Fruit fly (Drosophila melanogaster) whole organism, embryonic: ENCODE measurements around the gene gpp.

Source experiments
- Adf1 ChIP-seq: fragments of 200-800 bp; sonication (Bioruptor generic); IDR thresholded peaks from 2 replicates; pipeline ENCODE4 v1.3.6; 2022; ENCODE audit warnings: missing biosample characterization, missing genetic modification characterization
- Atf6 ChIP-seq: fragments of 200-800 bp; sonication (Bioruptor generic); IDR thresholded peaks from 2 replicates; pipeline ENCODE4 v1.3.6; 2022; ENCODE audit warnings: missing biosample characterization, missing genetic modification characterization
- CG10321 ChIP-seq: fragments of 200-800 bp; sonication (Bioruptor generic); IDR thresholded peaks from 2 replicates; pipeline ENCODE4 v1.3.6; 2022; ENCODE audit warnings: missing biosample characterization, missing genetic modification characterization
- CG10431 ChIP-seq: fragments of 200-800 bp; sonication (Bioruptor generic); optimal IDR thresholded peaks from 3 replicates; lab custom pipeline; 2018; ENCODE audit warnings: missing biosample characterization, mild to moderate bottlenecking, missing genetic modification characterization
- CG10565 ChIP-seq: fragments of 200-800 bp; sonication (Bioruptor generic); optimal IDR thresholded peaks from 3 replicates; lab custom pipeline; 2016; ENCODE audit warnings: missing biosample characterization, mild to moderate bottlenecking, missing genetic modification characterization
- CG12942 ChIP-seq: fragments of 200-800 bp; sonication (Bioruptor generic); optimal IDR thresholded peaks from 3 replicates; lab custom pipeline; 2016; ENCODE audit warnings: missing biosample characterization, missing genetic modification characterization
- CG13287 ChIP-seq: fragments of 200-800 bp; sonication (Bioruptor generic); IDR thresholded peaks from 2 replicates; pipeline ENCODE4 v1.3.6; 2022; ENCODE audit warnings: missing biosample characterization, missing genetic modification characterization; ENCODE audit not compliant: partially characterized antibody
- CG13624 ChIP-seq: fragments of 200-800 bp; sonication (Bioruptor generic); optimal IDR thresholded peaks from 2 replicates; lab custom pipeline; 2016; ENCODE audit warnings: missing biosample characterization, missing genetic modification characterization
- CG14667 ChIP-seq: fragments of 200-800 bp; sonication (Bioruptor generic); IDR thresholded peaks from 2 replicates; pipeline ENCODE4 v1.3.6; 2022; ENCODE audit warnings: missing biosample characterization, missing genetic modification characterization
- CG17829 ChIP-seq: fragments of 200-800 bp; optimal IDR thresholded peaks from 2 replicates; lab custom pipeline; 2019; ENCODE audit warnings: missing biosample characterization, mild to moderate bottlenecking, missing genetic modification characterization, moderate library complexity
- CG18599 ChIP-seq: fragments of 200-800 bp; sonication (Bioruptor generic); optimal IDR thresholded peaks from 3 replicates; lab custom pipeline; 2017; ENCODE audit warnings: missing biosample characterization, missing genetic modification characterization, mild to moderate bottlenecking, moderate library complexity, missing genetic modification reagents
- CG30020 ChIP-seq: fragments of 200-800 bp; optimal IDR thresholded peaks from 2 replicates; lab custom pipeline; 2019; ENCODE audit warnings: missing biosample characterization, mild to moderate bottlenecking, missing genetic modification characterization, moderate library complexity
- CG31365 ChIP-seq: fragments of 200-800 bp; sonication (Bioruptor generic); optimal IDR thresholded peaks from 2 replicates; lab custom pipeline; 2018; ENCODE audit warnings: missing biosample characterization, mild to moderate bottlenecking, missing genetic modification characterization
- CG32767 ChIP-seq: fragments of 200-800 bp; sonication (Bioruptor generic); IDR thresholded peaks from 2 replicates; pipeline ENCODE4 v1.3.6; 2022; ENCODE audit warnings: missing biosample characterization, missing genetic modification characterization
- CG3847 ChIP-seq: fragments of 200-800 bp; sonication (Bioruptor generic); IDR thresholded peaks from 2 replicates; pipeline ENCODE4 v1.3.6; 2022; ENCODE audit warnings: missing biosample characterization, missing genetic modification characterization
- CG7372 ChIP-seq: fragments of 200-800 bp; sonication (Bioruptor generic); IDR thresholded peaks from 2 replicates; pipeline ENCODE4 v1.3.6; 2022; ENCODE audit warnings: missing biosample characterization, missing genetic modification characterization
- CG7987 ChIP-seq: fragments of 200-800 bp; sonication (Bioruptor generic); optimal IDR thresholded peaks from 2 replicates; lab custom pipeline; 2018; ENCODE audit warnings: missing biosample characterization, mild to moderate bottlenecking, missing genetic modification characterization, moderate library complexity
- CG9727 ChIP-seq: fragments of 200-800 bp; sonication (Bioruptor generic); optimal IDR thresholded peaks from 3 replicates; lab custom pipeline; 2017; ENCODE audit warnings: missing biosample characterization, mild to moderate bottlenecking, missing genetic modification characterization
- CG9932 ChIP-seq: fragments of 200-800 bp; sonication (Bioruptor generic); IDR thresholded peaks from 2 replicates; pipeline ENCODE4 v1.3.6; 2022; ENCODE audit warnings: missing biosample characterization, missing genetic modification characterization
- Ets65A ChIP-seq: fragments of 200-800 bp; sonication (Bioruptor generic); peaks from one replicate; lab custom pipeline; 2016; ENCODE audit warnings: missing biosample characterization, missing genetic modification characterization
- Jarid2 ChIP-seq: fragments of 200-800 bp; sonication (Bioruptor generic); optimal IDR thresholded peaks from 3 replicates; lab custom pipeline; 2017; ENCODE audit warnings: mild to moderate bottlenecking, missing biosample characterization, missing genetic modification reagents, missing genetic modification characterization
- MBD-R2 ChIP-seq: fragments of 200-800 bp; sonication (Bioruptor generic); IDR thresholded peaks from 2 replicates; pipeline ENCODE4 v1.3.6; 2022; ENCODE audit warnings: missing biosample characterization, missing genetic modification characterization
- Meics ChIP-seq: fragments of 200-800 bp; sonication (Bioruptor generic); optimal IDR thresholded peaks from 2 replicates; lab custom pipeline; 2017; ENCODE audit warnings: missing biosample characterization, mild to moderate bottlenecking, missing genetic modification characterization
- Rx ChIP-seq: fragments of 200-800 bp; sonication (Bioruptor generic); IDR thresholded peaks from 2 replicates; pipeline ENCODE4 v1.3.6; 2022; ENCODE audit warnings: missing biosample characterization, missing genetic modification characterization
- Sin3A ChIP-seq: fragments of >200 bp; optimal IDR thresholded peaks from 2 replicates; lab custom pipeline; 2018
- Stat92E ChIP-seq, 3 experiments: fragments of >200 bp in 2 of 3; fragments of 200-800 bp in 1 of 3; sonication (Bioruptor generic) in 1 of 3; optimal IDR thresholded peaks; 2 replicates each; lab custom pipeline; 2017 to 2019; ENCODE audit warnings: missing biosample characterization in 3 of 3, missing genetic modification characterization in 3 of 3, mild to moderate bottlenecking in 1 of 3, moderate library complexity in 1 of 3
- TFAM ChIP-seq: fragments of 200-800 bp; sonication (Bioruptor generic); optimal IDR thresholded peaks from 2 replicates; lab custom pipeline; 2017; ENCODE audit warnings: missing biosample characterization, missing genetic modification characterization, inconsistent platforms
- bowl ChIP-seq: fragments of 200-800 bp; sonication (Bioruptor generic); IDR thresholded peaks from 2 replicates; pipeline ENCODE4 v1.3.6; 2022; ENCODE audit warnings: missing biosample characterization, missing genetic modification characterization
- btn ChIP-seq: fragments of 200-800 bp; sonication (Bioruptor generic); optimal IDR thresholded peaks from 2 replicates; lab custom pipeline; 2016; ENCODE audit warnings: missing biosample characterization, missing genetic modification characterization
- corto ChIP-seq: fragments of 200-800 bp; sonication (Bioruptor generic); optimal IDR thresholded peaks from 2 replicates; lab custom pipeline; 2016; ENCODE audit warnings: missing biosample characterization, mild to moderate bottlenecking, missing genetic modification characterization, moderate library complexity
- dmrt99B ChIP-seq: fragments of 200-800 bp; sonication (Bioruptor generic); optimal IDR thresholded peaks from 2 replicates; lab custom pipeline; 2018; ENCODE audit warnings: missing biosample characterization, mild to moderate bottlenecking, missing genetic modification characterization, moderate library complexity
- fd102C ChIP-seq: fragments of 200-800 bp; sonication (Bioruptor generic); optimal IDR thresholded peaks from 2 replicates; lab custom pipeline; 2018; ENCODE audit warnings: missing biosample characterization, mild to moderate bottlenecking, missing genetic modification characterization, moderate library complexity
- fd96Cb ChIP-seq: fragments of 200-800 bp; sonication (Bioruptor generic); optimal IDR thresholded peaks from 2 replicates; lab custom pipeline; 2018; ENCODE audit warnings: missing biosample characterization, mild to moderate bottlenecking, missing genetic modification characterization, moderate library complexity
- gro ChIP-seq: fragments of 200-800 bp; sonication (Bioruptor generic); optimal IDR thresholded peaks from 2 replicates; lab custom pipeline; 2016; ENCODE audit warnings: missing biosample characterization, missing genetic modification characterization
- h ChIP-seq: fragments of >200 bp; optimal IDR thresholded peaks from 2 replicates; lab custom pipeline; 2017
- hb ChIP-seq: fragments of 200-800 bp; sonication (Bioruptor generic); IDR thresholded peaks from 3 replicates; pipeline ENCODE4 v1.3.6; 2022; ENCODE audit warnings: missing biosample characterization, missing genetic modification characterization; ENCODE audit not compliant: partially characterized antibody
- kay ChIP-seq: fragments of 200-800 bp; sonication (Bioruptor generic); optimal IDR thresholded peaks from 2 replicates; lab custom pipeline; 2016; ENCODE audit warnings: missing biosample characterization, missing genetic modification characterization
- klu ChIP-seq: fragments of 200-800 bp; sonication (Bioruptor generic); IDR thresholded peaks from 2 replicates; pipeline ENCODE4 v1.3.6; 2022; ENCODE audit warnings: missing biosample characterization, missing genetic modification characterization
- mam ChIP-seq: fragments of 200-800 bp; sonication (Bioruptor generic); optimal IDR thresholded peaks from 3 replicates; lab custom pipeline; 2016; ENCODE audit warnings: missing biosample characterization, missing genetic modification characterization
- nom ChIP-seq: fragments of 200-800 bp; sonication (Bioruptor generic); optimal IDR thresholded peaks from 2 replicates; lab custom pipeline; 2017; ENCODE audit warnings: missing biosample characterization, missing genetic modification characterization, mild to moderate bottlenecking, moderate library complexity, missing genetic modification reagents
- p53 ChIP-seq: fragments of 200-800 bp; sonication (Bioruptor generic); optimal IDR thresholded peaks from 2 replicates; lab custom pipeline; 2016; ENCODE audit warnings: missing biosample characterization, missing genetic modification characterization
- peb ChIP-seq: fragments of 200-800 bp; sonication (Bioruptor generic); IDR thresholded peaks from 2 replicates; pipeline ENCODE4 v1.3.6; 2022; ENCODE audit warnings: missing biosample characterization, missing genetic modification characterization
- pzg ChIP-seq: fragments of 200-800 bp; sonication (Bioruptor generic); optimal IDR thresholded peaks from 3 replicates; lab custom pipeline; 2018; ENCODE audit warnings: missing biosample characterization, mild to moderate bottlenecking, missing genetic modification characterization, moderate library complexity
- repo ChIP-seq: fragments of 200-800 bp; sonication (Bioruptor generic); optimal IDR thresholded peaks from 2 replicates; lab custom pipeline; 2016; ENCODE audit warnings: missing biosample characterization, missing genetic modification characterization
- sens-2 ChIP-seq: fragments of 200-800 bp; sonication (Bioruptor generic); IDR thresholded peaks from 2 replicates; pipeline ENCODE4 v1.3.6; 2022; ENCODE audit warnings: missing biosample characterization, missing genetic modification characterization
- stc ChIP-seq: fragments of 200-800 bp; sonication (Bioruptor generic); IDR thresholded peaks from 2 replicates; pipeline ENCODE4 v1.3.6; 2022; ENCODE audit warnings: missing biosample characterization, missing genetic modification characterization
- tap ChIP-seq: fragments of 200-800 bp; optimal IDR thresholded peaks from 3 replicates; lab custom pipeline; 2019; ENCODE audit warnings: missing biosample characterization, mild to moderate bottlenecking, missing genetic modification characterization, moderate library complexity
- tll ChIP-seq, 2 experiments: fragments of 200-800 bp in 1 of 2; fragments of >200 bp in 1 of 2; sonication (Bioruptor generic) in 1 of 2; optimal IDR thresholded peaks; 2 replicates each; lab custom pipeline; 2017 to 2019; ENCODE audit warnings: missing biosample characterization in 2 of 2, missing genetic modification characterization in 2 of 2, mild to moderate bottlenecking in 1 of 2, moderate library complexity in 1 of 2
- wdn ChIP-seq: fragments of 200-800 bp; sonication (Bioruptor generic); IDR thresholded peaks from 2 replicates; pipeline ENCODE4 v1.3.6; 2022; ENCODE audit warnings: missing biosample characterization, missing genetic modification characterization
- wor ChIP-seq: fragments of 200-800 bp; sonication (Bioruptor generic); IDR thresholded peaks from 2 replicates; pipeline ENCODE4 v1.3.6; 2022; ENCODE audit warnings: missing biosample characterization, missing genetic modification characterization

The gpp gene

DNA sequence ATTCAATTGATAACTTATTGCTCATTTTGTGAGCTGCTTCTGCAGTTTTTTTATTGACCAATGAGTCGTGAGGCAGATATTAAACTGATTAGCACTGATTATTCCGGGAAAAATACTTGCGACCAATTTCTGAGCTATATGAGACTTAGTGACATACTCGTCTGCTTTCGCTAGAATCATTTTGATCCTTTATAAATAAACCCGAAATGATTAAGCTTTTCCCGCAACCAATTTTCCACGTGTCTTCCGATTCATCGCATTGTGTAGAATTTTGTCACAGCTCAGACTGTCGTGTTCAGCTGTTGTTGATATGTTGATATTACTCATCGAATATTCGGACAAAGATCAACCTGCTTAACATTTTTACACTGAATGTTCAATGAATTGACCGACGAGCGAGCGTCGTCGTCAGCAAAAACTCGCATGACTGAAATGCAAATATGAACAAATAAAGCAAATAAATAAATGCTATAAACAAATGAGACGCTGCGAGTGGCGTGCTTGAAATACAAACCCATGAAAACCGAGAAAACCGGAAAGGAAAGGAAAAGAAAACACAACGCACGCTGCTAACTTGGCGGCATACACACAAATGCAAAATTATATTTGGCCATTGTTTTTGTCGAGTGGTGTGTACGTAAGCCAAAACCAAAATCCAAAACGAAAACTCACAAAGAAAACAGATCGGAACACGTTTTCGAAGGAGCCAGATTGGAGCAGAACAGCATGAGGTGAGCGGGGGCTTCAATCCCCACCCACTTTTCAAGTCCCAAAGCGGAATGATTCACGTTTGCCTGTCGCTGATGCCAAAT, 5.7 kb upstream of the gpp start:
- TF ChIP-seq kay (GFP tag; lab: Kevin White, UChicago) (no peak), CG13624 (GFP tag; lab: Kevin White, UChicago) (no peak), CG10321 (no peak), corto (GFP tag; lab: Kevin White, UChicago) (no peak), btn (GFP tag; lab: Kevin White, UChicago) (no peak), mam (GFP tag; lab: Kevin White, UChicago) (no peak), CG7372 (no peak), CG14667 (GFP tag; lab: Robert Waterston, UW) (no peak), Sin3A (lab: Kevin White, UChicago) (no peak), fd96Cb (tag; lab: Kevin White, UChicago) (no peak), fd102C (GFP tag; lab: Kevin White, UChicago) (no peak), CG10565 (GFP tag; lab: Kevin White, UChicago) (no peak), CG18599 (GFP tag; lab: Kevin White, UChicago) (peak; percentile 36), Jarid2 (GFP tag; lab: Kevin White, UChicago) (no peak), p53 (GFP tag; lab: Kevin White, UChicago) (no peak), hb (GFP tag; lab: Robert Waterston, UW) (no peak), MBD-R2 (GFP tag; lab: Robert Waterston, UW) (no peak), tll (GFP tag; optimal IDR thresholded peaks at IDR 0.05; lab: Kevin White, UChicago) (no peak), CG3847 (GFP tag; lab: Robert Waterston, UW) (0 out of 2 replicates have a peak, but pooled peaks have one; percentile 6), CG13287 (0 out of 2 replicates have a peak, but pooled peaks have one; percentile 9), Adf1 (no peak), dmrt99B (peak; percentile 40), CG17829 (tag; lab: Kevin White, UChicago) (no peak), bowl (GFP tag; lab: Robert Waterston, UW) (no peak), Meics (peak; percentile 8), peb (GFP tag; lab: Robert Waterston, UW) (no peak), klu (GFP tag; lab: Robert Waterston, UW) (no peak), CG9727 (no peak), nom (GFP tag; lab: Kevin White, UChicago) (no peak), gro (GFP tag; lab: Kevin White, UChicago) (no peak), Atf6 (GFP tag; lab: Robert Waterston, UW) (0 out of 2 replicates have a peak, but pooled peaks have one; percentile 11), CG31365 (peak; percentile 16), Stat92E (GFP tag; optimal IDR thresholded peaks at IDR 0.05; lab: Kevin White, UChicago) (no peak), tap (tag; lab: Kevin White, UChicago) (peak; percentile 29), Rx (GFP tag; lab: Robert Waterston, UW) (no peak), CG7987 (GFP tag; lab: Kevin White, UChicago) (peak; percentile 80), wor (no peak), stc (GFP tag; lab: Robert Waterston, UW) (peak; percentile 43; the same call in 1 of the 2 replicates), CG12942 (GFP tag; lab: Kevin White, UChicago) (no peak), CG30020 (tag; lab: Kevin White, UChicago) (no peak), CG9932 (GFP tag; lab: Robert Waterston, UW) (no peak), CG10431 (GFP tag; lab: Kevin White, UChicago) (no peak), repo (no peak), h (no peak), sens-2 (no peak), pzg (GFP tag; lab: Kevin White, UChicago) (no peak), wdn (no peak), CG32767 (GFP tag; lab: Robert Waterston, UW) (no peak), Ets65A (GFP tag; lab: Kevin White, UChicago) (no peak), TFAM (GFP tag; lab: Kevin White, UChicago) (no peak)
